Worm (Caenorhabditis elegans) whole organism, L4 larva: ENCODE data around the gene lat-2.
A peak's percentile ranks its signal among the peaks of the same experiment; 100 is the strongest.

Experiments
- D1046.2 ChIP-seq: fragments of 200-800 bp; sonication (Bioruptor generic); IDR thresholded peaks from 2 replicates; pipeline ENCODE4 v1.3.6; 2022; ENCODE audit warnings: missing genetic modification characterization, missing compliant biosample characterization
- F10B5.3 ChIP-seq: sonication (generic microtip); optimal IDR thresholded peaks from 2 replicates; lab custom pipeline; 2016; ENCODE audit warnings: mild to moderate bottlenecking, missing genetic modification characterization, missing compliant biosample characterization
- F44E2.7 ChIP-seq: fragments of 200-800 bp; sonication (Bioruptor generic); IDR thresholded peaks from 2 replicates; pipeline ENCODE4 v2.1.2; 2022; ENCODE audit warnings: missing genetic modification characterization, missing compliant biosample characterization
- F49E8.2 ChIP-seq: sonication (generic microtip); optimal IDR thresholded peaks from 2 replicates; lab custom pipeline; 2016; ENCODE audit warnings: missing compliant biosample characterization, mild to moderate bottlenecking, missing genetic modification characterization, borderline replicate concordance
- Y48G9A.11 ChIP-seq: fragments of 200-800 bp; sonication (Bioruptor generic); IDR thresholded peaks from 2 replicates; pipeline ENCODE4 v1.3.6; 2022; ENCODE audit warnings: missing genetic modification reagents, missing genetic modification characterization, missing compliant biosample characterization
- ZK546.5 ChIP-seq, 2 experiments: sonication (generic microtip); optimal IDR thresholded peaks; 2 replicates each; lab custom pipeline; 2017; ENCODE audit warnings: missing biosample characterization in 2 of 2, missing genetic modification characterization in 2 of 2
- aha-1 ChIP-seq: fragments of 150-350 bp; peaks from one replicate; lab custom pipeline; 2014; ENCODE audit warnings: missing biosample characterization, missing genetic modification characterization
- arid-1 ChIP-seq: fragments of 200-800 bp; sonication (Bioruptor generic); conservative IDR thresholded peaks from 2 replicates; pipeline ENCODE4 v1.3.6; 2022; ENCODE audit warnings: missing genetic modification reagents, missing genetic modification characterization, missing compliant biosample characterization
- attf-4 ChIP-seq: sonication (generic microtip); optimal IDR thresholded peaks from 3 replicates; lab custom pipeline; 2017; ENCODE audit warnings: missing biosample characterization, missing genetic modification characterization
- ceh-20 ChIP-seq: fragments of 200-800 bp; sonication (Bioruptor generic); IDR thresholded peaks from 2 replicates; pipeline ENCODE4 v1.3.6; 2022; ENCODE audit warnings: missing genetic modification reagents, missing genetic modification characterization, missing compliant biosample characterization
- ceh-32 ChIP-seq: sonication (generic microtip); optimal IDR thresholded peaks from 2 replicates; lab custom pipeline; 2016; ENCODE audit warnings: mild to moderate bottlenecking, missing genetic modification characterization, missing compliant biosample characterization; ENCODE audit not compliant: poor library complexity
- ceh-44 ChIP-seq: fragments of 200-800 bp; sonication (Bioruptor generic); IDR thresholded peaks from 2 replicates; pipeline ENCODE4 v1.3.6; 2022; ENCODE audit warnings: missing genetic modification reagents, missing genetic modification characterization, missing compliant biosample characterization
- ceh-82 ChIP-seq: sonication (generic microtip); optimal IDR thresholded peaks from 2 replicates; lab custom pipeline; 2017; ENCODE audit warnings: missing biosample characterization, missing genetic modification characterization
- ctbp-1 ChIP-seq: fragments of 200-800 bp; sonication (Bioruptor generic); IDR thresholded peaks from 2 replicates; pipeline ENCODE4 v1.3.6; 2022; ENCODE audit warnings: missing genetic modification reagents, missing genetic modification characterization, missing compliant biosample characterization
- daf-16 ChIP-seq, 3 experiments: sonication (generic microtip); optimal IDR thresholded peaks; 2 replicates each; lab custom pipeline; 2016 to 2017; ENCODE audit warnings: missing genetic modification characterization in 3 of 3, missing genetic modification reagents in 3 of 3, mild to moderate bottlenecking in 2 of 3, missing compliant biosample characterization in 2 of 3, missing biosample characterization in 1 of 3, moderate library complexity in 1 of 3
- daf-8 ChIP-seq: fragments of 200-800 bp; sonication (Bioruptor generic); IDR thresholded peaks from 2 replicates; pipeline ENCODE4 v1.3.6; 2022; ENCODE audit warnings: missing genetic modification characterization, missing compliant biosample characterization
- dmd-6 ChIP-seq: fragments of 200-800 bp; sonication (Bioruptor generic); IDR thresholded peaks from 2 replicates; pipeline ENCODE4 v1.3.6; 2022; ENCODE audit warnings: missing genetic modification reagents, missing genetic modification characterization, missing compliant biosample characterization
- dpl-1 ChIP-seq: fragments of 150-350 bp; optimal IDR thresholded peaks from 2 replicates; lab custom pipeline; 2014; ENCODE audit warnings: missing biosample characterization, missing genetic modification reagents, missing genetic modification characterization
- egl-43 ChIP-seq: fragments of 200-800 bp; sonication (Bioruptor generic); IDR thresholded peaks from 2 replicates; pipeline ENCODE4 v1.3.6; 2022; ENCODE audit warnings: missing genetic modification reagents, missing genetic modification characterization, missing compliant biosample characterization
- gei-8 ChIP-seq: fragments of 200-800 bp; sonication (Bioruptor generic); optimal IDR thresholded peaks from 2 replicates; lab custom pipeline; 2018; ENCODE audit warnings: mild to moderate bottlenecking, missing genetic modification characterization, missing compliant biosample characterization
- hlh-11 ChIP-seq: fragments of 200-800 bp; sonication (Bioruptor generic); optimal IDR thresholded peaks from 2 replicates; lab custom pipeline; 2018; ENCODE audit warnings: mild to moderate bottlenecking, missing genetic modification characterization, missing compliant biosample characterization
- hlh-30 ChIP-seq: sonication (generic microtip); optimal IDR thresholded peaks from 2 replicates; lab custom pipeline; 2017; ENCODE audit warnings: antibody characterized with exemption, mild to moderate bottlenecking, missing genetic modification characterization, missing compliant biosample characterization; ENCODE audit not compliant: insufficient read depth
- lim-7 ChIP-seq: fragments of 200-800 bp; sonication (Bioruptor generic); IDR thresholded peaks from 2 replicates; pipeline ENCODE4 v1.3.6; 2022; ENCODE audit warnings: missing genetic modification characterization, missing compliant biosample characterization
- lin-39 ChIP-seq: fragments of 150-350 bp; optimal IDR thresholded peaks from 2 replicates; lab custom pipeline; 2014; ENCODE audit warnings: missing biosample characterization, missing genetic modification reagents, missing genetic modification characterization
- mxl-3 ChIP-seq: fragments of 200-800 bp; sonication (Bioruptor generic); optimal IDR thresholded peaks from 2 replicates; lab custom pipeline; 2018; ENCODE audit warnings: mild to moderate bottlenecking, missing genetic modification characterization, missing compliant biosample characterization
- nhr-10 ChIP-seq: fragments of 150-350 bp; optimal IDR thresholded peaks from 2 replicates; lab custom pipeline; 2014; ENCODE audit warnings: missing biosample characterization, missing genetic modification characterization
- nhr-102 ChIP-seq: sonication (generic microtip); optimal IDR thresholded peaks from 2 replicates; lab custom pipeline; 2016; ENCODE audit warnings: mild to moderate bottlenecking, missing genetic modification characterization, moderate library complexity, missing compliant biosample characterization
- nhr-25 ChIP-seq: sonication (generic microtip); optimal IDR thresholded peaks from 2 replicates; lab custom pipeline; 2017; ENCODE audit warnings: missing genetic modification characterization, mild to moderate bottlenecking, missing compliant biosample characterization, antibody characterized with exemption, moderate library complexity, borderline replicate concordance; ENCODE audit not compliant: insufficient read depth
- nhr-6 ChIP-seq: fragments of 150-350 bp; optimal IDR thresholded peaks from 2 replicates; lab custom pipeline; 2014; ENCODE audit warnings: missing biosample characterization, missing genetic modification characterization
- rbr-2 ChIP-seq: sonication (generic microtip); optimal IDR thresholded peaks from 2 replicates; lab custom pipeline; 2016; ENCODE audit warnings: missing genotype, missing genetic modification characterization, missing compliant biosample characterization
- spr-3 ChIP-seq: fragments of 200-800 bp; sonication (Bioruptor generic); optimal IDR thresholded peaks from 2 replicates; lab custom pipeline; 2018; ENCODE audit warnings: mild to moderate bottlenecking, missing genetic modification characterization, missing compliant biosample characterization
- tra-1 ChIP-seq: fragments of 200-800 bp; sonication (Bioruptor generic); IDR thresholded peaks from 2 replicates; pipeline ENCODE4 v1.3.6; 2022; ENCODE audit warnings: missing genetic modification reagents, missing genetic modification characterization, missing compliant biosample characterization
- unc-39 ChIP-seq: sonication (generic microtip); optimal IDR thresholded peaks from 2 replicates; lab custom pipeline; 2017; ENCODE audit warnings: missing biosample characterization, missing genetic modification characterization
- unc-62 ChIP-seq, 3 experiments: fragments of 150-350 bp in 1 of 3; sonication (generic microtip); optimal IDR thresholded peaks in 2 of 3; peaks in 1 of 3; 1 replicate in 1 of 3; 2 replicates in 2 of 3; lab custom pipeline; 2014 to 2017; ENCODE audit warnings: missing biosample characterization in 3 of 3, missing genetic modification characterization in 3 of 3, missing genetic modification reagents in 3 of 3, missing genotype in 1 of 3
- zag-1 ChIP-seq: fragments of 150-350 bp; optimal IDR thresholded peaks from 2 replicates; lab custom pipeline; 2014; ENCODE audit warnings: missing biosample characterization, missing genetic modification characterization
- zip-2 ChIP-seq: fragments of 150-350 bp; optimal IDR thresholded peaks from 2 replicates; lab custom pipeline; 2014; ENCODE audit warnings: missing biosample characterization, missing genetic modification characterization
- ztf-7 ChIP-seq: fragments of 150-350 bp; optimal IDR thresholded peaks from 2 replicates; lab custom pipeline; 2014; ENCODE audit warnings: missing biosample characterization, missing genetic modification characterization

The lat-2 gene

ce11 chrII:4321766-4322165 lies 37.1 kb upstream of the lat-2 start, which contains the start of gene Y52E8A.1:
TSS of gene Y52E8A.1 (plus strand) at chrII:4322066.
- TF ChIP-seq ceh-32: no peak
- peak in 1 of 2 experiments; percentile 17 for TF ChIP-seq unc-62 (GFP tag; optimal IDR thresholded peaks at IDR 0.05 in 1 of 2; lab: Kevin White, UChicago)
- no peak for TF ChIP-seq unc-62 (tag; optimal IDR thresholded peaks at IDR 0.05; lab: Kevin White, UChicago)

- TF ChIP-seq ZK546.5 (tag; optimal IDR thresholded peaks at IDR 0.05; lab: Kevin White, UChicago) (no peak), F44E2.7 (GFP tag; lab: Robert Waterston, UW) (no peak), nhr-25 (tag; lab: Kevin White, UChicago) (no peak), nhr-6 (tag; lab: Kevin White, UChicago) (no peak), D1046.2 (GFP tag; lab: Robert Waterston, UW) (no peak), ceh-44 (GFP tag; lab: Robert Waterston, UW) (no peak), dpl-1 (peak; percentile 62), F10B5.3 (tag; lab: Kevin White, UChicago) (no peak), Y48G9A.11 (GFP tag; lab: Robert Waterston, UW) (no peak)
- TF ChIP-seq, all 104 proteins: peak for 1
Measured at ce11 chrII:4322871-4323270, 36.0 kb upstream of the lat-2 start, which contains the start of gene H20J04.6. TSS of gene H20J04.6 (plus strand) at chrII:4323256.

ce11 chrII:4324061-4324460 lies 34.8 kb upstream of the lat-2 start, which contains the start of gene mog-2:
TSS of gene mog-2 (plus strand) at chrII:4324361.
- TF ChIP-seq nhr-10: no peak
- TF ChIP-seq ztf-7 (tag; lab: Kevin White, UChicago): no peak
- TF ChIP-seq aha-1 (tag; lab: Kevin White, UChicago): no peak
- TF ChIP-seq egl-43: no peak
- no peak for TF ChIP-seq lim-7 (GFP tag; lab: Robert Waterston, UW)
- no peak for TF ChIP-seq F10B5.3 (tag; lab: Kevin White, UChicago)
- TF ChIP-seq hlh-30: no peak
- TF ChIP-seq ctbp-1: no peak
- TF ChIP-seq unc-39 (tag; lab: Kevin White, UChicago): no peak
- no peak for TF ChIP-seq zip-2 (tag; lab: Kevin White, UChicago)

DNA sequence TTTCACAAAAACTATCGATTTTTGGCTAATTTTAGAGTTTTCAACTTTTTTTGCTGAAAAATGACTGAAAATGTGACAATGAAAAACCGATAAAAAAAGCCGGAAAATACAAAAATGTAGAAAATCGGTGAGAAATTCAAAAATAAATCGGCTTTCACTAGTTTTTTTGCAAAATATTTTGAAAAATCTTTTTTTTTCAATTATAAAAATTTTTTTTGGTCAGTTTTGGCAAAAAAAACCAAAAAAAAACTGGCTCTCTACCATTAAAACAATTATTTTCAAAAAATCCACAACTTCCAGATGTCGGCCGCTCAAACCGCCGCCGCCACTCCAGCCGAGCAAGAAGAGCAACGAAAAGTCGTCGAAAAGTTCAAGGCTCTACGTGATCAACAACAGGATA lies 32.4 kb upstream of the lat-2 start, which contains the start of gene pfd-2:
Gene pfd-2, plus strand, starts transcription at position 301 of the 400 bp plus-strand sequence.
- TF ChIP-seq daf-8: no peak
- TF ChIP-seq hlh-11: no peak
- TF ChIP-seq gei-8 (GFP tag; lab: Kevin White, UChicago): no peak
- TF ChIP-seq daf-16 (GFP tag; optimal IDR thresholded peaks at IDR 0.05; lab: Kevin White, UChicago): no peak
- TF ChIP-seq daf-16 (tag; optimal IDR thresholded peaks at IDR 0.05; lab: Kevin White, UChicago): no peak
- TF ChIP-seq mxl-3 (GFP tag; lab: Kevin White, UChicago): no peak
- no peak for TF ChIP-seq ceh-82 (tag; lab: Kevin White, UChicago)
- TF ChIP-seq, all 104 proteins: peak for 0

- TF ChIP-seq rbr-2 (tag; lab: Kevin White, UChicago): no peak
- no peak for TF ChIP-seq lin-39
- no peak for TF ChIP-seq nhr-102 (tag; lab: Kevin White, UChicago)
- no peak for TF ChIP-seq attf-4 (tag; lab: Kevin White, UChicago)
- TF ChIP-seq ZK546.5 (tag; optimal IDR thresholded peaks at IDR 0.05; lab: Kevin White, UChicago): no peak
- TF ChIP-seq zag-1: no peak
- TF ChIP-seq ceh-20 (GFP tag; lab: Robert Waterston, UW): no peak
- TF ChIP-seq tra-1: no peak
- no peak for TF ChIP-seq spr-3 (GFP tag; lab: Kevin White, UChicago)
- TF ChIP-seq egl-43: no peak
- TF ChIP-seq dmd-6 (GFP tag; lab: Robert Waterston, UW): no peak
- no peak for TF ChIP-seq arid-1 (GFP tag; lab: Robert Waterston, UW)
- TF ChIP-seq F49E8.2 (tag; lab: Kevin White, UChicago): no peak
Measured at ce11 chrII:4328716-4329115, 30.1 kb upstream of the lat-2 start, which contains the start of gene H20J04.4. TSS of gene H20J04.4 (plus strand) at chrII:4329016.
